Worm (Caenorhabditis elegans) whole organism, late embryonic: ENCODE results near the gene C17B7.15.
"Not testable (repeated sequence)": the region's sequence is repeated elsewhere in the genome, so short reads cannot be mapped to it uniquely, and the experiment has no call there.

Experiments
- ceh-2 ChIP-seq: sonication (generic microtip); optimal IDR thresholded peaks from 2 replicates; lab custom pipeline; 2016; ENCODE audit warnings: missing genotype, missing genetic modification characterization, missing compliant biosample characterization
- eyg-1 ChIP-seq: sonication (generic microtip); optimal IDR thresholded peaks from 2 replicates; lab custom pipeline; 2016; ENCODE audit warnings: missing genotype, missing genetic modification characterization, missing compliant biosample characterization
- lim-6 ChIP-seq: sonication (generic microtip); optimal IDR thresholded peaks from 2 replicates; lab custom pipeline; 2016; ENCODE audit warnings: missing genetic modification characterization, missing compliant biosample characterization
- nhr-11 ChIP-seq: fragments of 150-350 bp; optimal IDR thresholded peaks from 2 replicates; lab custom pipeline; 2014; ENCODE audit warnings: missing biosample characterization, missing genetic modification characterization
- ttx-3 ChIP-seq: sonication (generic microtip); optimal IDR thresholded peaks from 2 replicates; lab custom pipeline; 2016; ENCODE audit warnings: missing genetic modification reagents, missing genetic modification characterization, missing compliant biosample characterization
- unc-86 ChIP-seq: sonication (generic microtip); optimal IDR thresholded peaks from 2 replicates; lab custom pipeline; 2016; ENCODE audit warnings: missing genetic modification characterization, missing compliant biosample characterization

DNA sequence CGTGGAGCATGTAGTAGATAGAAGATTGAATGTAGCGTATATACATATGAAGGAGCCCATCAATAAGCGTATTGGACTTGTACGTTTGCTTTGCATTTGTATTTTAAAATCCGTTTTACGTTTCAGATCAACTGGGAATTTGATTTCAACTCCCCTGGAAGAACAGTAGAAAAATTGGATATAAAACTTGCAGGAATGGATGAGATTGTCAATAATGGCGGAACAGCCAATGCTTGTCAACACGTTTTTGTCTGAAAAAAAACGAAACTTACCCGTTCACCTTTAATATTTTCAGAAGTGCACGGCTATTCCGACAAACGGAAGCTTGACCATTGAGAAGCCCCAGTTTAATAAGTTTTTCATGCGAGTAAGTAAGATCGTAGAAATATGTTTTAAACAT is 17.8 kb downstream of the C17B7.15 start, which contains the start of gene C04E12.2:
- TF ChIP-seq unc-86 (tag; lab: Kevin White, UChicago); eyg-1; ttx-3 (tag; lab: Kevin White, UChicago); ceh-2 (tag; lab: Kevin White, UChicago); nhr-11 (tag; lab: Kevin White, UChicago); lim-6 (tag; lab: Kevin White, UChicago): not testable (repeated sequence)
